Worm (Caenorhabditis elegans) whole organism, midembryonic: ENCODE measurements around the gene C08H9.18.

Experiments used
- flt-1 ChIP-seq: fragments of 200-800 bp; sonication (Bioruptor generic); IDR thresholded peaks from 2 replicates; pipeline ENCODE4 v1.3.6; 2022; ENCODE audit warnings: missing genetic modification characterization, missing compliant biosample characterization
- tab-1 ChIP-seq: fragments of 200-800 bp; sonication (Bioruptor generic); IDR thresholded peaks from 2 replicates; pipeline ENCODE4 v1.3.6; 2022; ENCODE audit warnings: missing genetic modification characterization, missing compliant biosample characterization
- ztf-23 ChIP-seq: fragments of 200-800 bp; sonication (Bioruptor generic); IDR thresholded peaks from 2 replicates; pipeline ENCODE4 v1.3.6; 2022; ENCODE audit warnings: missing genetic modification reagents, missing genetic modification characterization, missing compliant biosample characterization
- ztf-29 ChIP-seq: fragments of 200-800 bp; sonication (Bioruptor generic); IDR thresholded peaks from 2 replicates; pipeline ENCODE4 v1.3.6; 2022; ENCODE audit warnings: missing genetic modification reagents, missing genetic modification characterization, missing compliant biosample characterization

DNA sequence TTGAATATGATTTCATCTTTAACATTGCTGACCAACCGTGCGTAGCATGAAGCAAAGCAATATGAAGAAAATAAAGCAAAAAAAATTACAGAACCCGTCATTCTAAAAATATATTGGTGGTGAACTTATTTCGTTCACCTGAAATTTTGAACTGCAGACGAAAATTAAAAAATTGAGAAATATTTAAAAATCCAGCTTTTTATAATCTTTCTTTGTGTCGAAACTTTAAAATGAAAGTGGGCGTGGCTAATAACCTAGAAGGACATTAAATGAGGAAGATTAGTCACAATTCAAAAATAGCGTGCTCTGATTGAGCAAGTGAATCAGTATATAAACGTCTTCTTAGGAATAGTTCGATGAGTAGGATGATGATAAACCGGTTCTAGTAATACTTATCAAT, 12.6 kb downstream of the C08H9.18 start, which contains the start of gene old-2:
- TF ChIP-seq ztf-29: no peak
- no peak for TF ChIP-seq flt-1 (GFP tag; lab: Robert Waterston, UW)
- no peak for TF ChIP-seq ztf-23
- TF ChIP-seq tab-1 (GFP tag; lab: Robert Waterston, UW): no peak
